Worm (Caenorhabditis elegans): Measurements from ENCODE around the gene F38B6.6.

The F38B6.6 gene

DNA sequence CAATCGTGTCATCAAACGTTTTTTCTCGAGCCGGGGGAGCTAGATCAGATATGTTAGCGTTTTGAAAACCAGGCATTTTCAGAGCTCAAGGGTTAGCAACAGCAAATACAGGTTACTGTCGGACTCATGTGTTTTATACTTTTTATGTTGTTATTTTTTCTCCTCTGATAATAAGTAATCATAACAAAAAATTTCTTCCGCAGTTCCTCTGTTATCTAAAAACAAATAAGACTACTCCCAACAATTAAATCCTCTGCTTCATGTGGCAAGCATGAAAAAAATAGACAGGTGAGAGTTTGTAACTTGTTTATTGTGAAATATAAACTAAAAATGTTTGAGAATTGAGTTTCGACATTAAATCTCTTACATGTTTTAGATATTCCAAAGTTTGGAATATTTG is 28.7 kb upstream of the F38B6.6 start, which contains the start of gene smf-2:
Gene smf-2, minus strand, starts transcription at position 101 of the 400 bp plus-strand sequence.
- no peak for TF ChIP-seq mdl-1 (tag; optimal IDR thresholded peaks at IDR 0.05)
- TF ChIP-seq duxl-1 (tag; optimal IDR thresholded peaks at IDR 0.05; ENCODE audit: poor library complexity) = no peak
- no peak for TF ChIP-seq nhr-111 (GFP tag; optimal IDR thresholded peaks at IDR 0.05)
- TF ChIP-seq cey-2 (tag; optimal IDR thresholded peaks at IDR 0.05; ENCODE audit: borderline replicate concordance, insufficient read depth) = no peak
- TF ChIP-seq nhr-41 (GFP tag; IDR thresholded peaks at IDR 0.05) = no peak
- TF ChIP-seq spr-3 (GFP tag; optimal IDR thresholded peaks at IDR 0.05) = no peak
- TF ChIP-seq daf-12 (tag; optimal IDR thresholded peaks at IDR 0.05) = no peak
- no peak for TF ChIP-seq lin-29 (GFP tag; IDR thresholded peaks at IDR 0.05)
- no peak for TF ChIP-seq lin-1 (GFP tag; IDR thresholded peaks at IDR 0.05)
- no peak for TF ChIP-seq R02D3.7 (tag; optimal IDR thresholded peaks at IDR 0.05)
- no peak for TF ChIP-seq unc-62 (GFP tag; optimal IDR thresholded peaks at IDR 0.05 in 1 of 2)
- no peak for TF ChIP-seq unc-62 (tag; optimal IDR thresholded peaks at IDR 0.05)
- TF ChIP-seq skn-1 (tag; optimal IDR thresholded peaks at IDR 0.05) = no peak
- TF ChIP-seq ceh-44 (GFP tag; IDR thresholded peaks at IDR 0.05) = no peak
- TF ChIP-seq zfp-2 (tag; optimal IDR thresholded peaks at IDR 0.05) = no peak
- no peak for TF ChIP-seq ZK546.5 (tag; optimal IDR thresholded peaks at IDR 0.05)

DNA sequence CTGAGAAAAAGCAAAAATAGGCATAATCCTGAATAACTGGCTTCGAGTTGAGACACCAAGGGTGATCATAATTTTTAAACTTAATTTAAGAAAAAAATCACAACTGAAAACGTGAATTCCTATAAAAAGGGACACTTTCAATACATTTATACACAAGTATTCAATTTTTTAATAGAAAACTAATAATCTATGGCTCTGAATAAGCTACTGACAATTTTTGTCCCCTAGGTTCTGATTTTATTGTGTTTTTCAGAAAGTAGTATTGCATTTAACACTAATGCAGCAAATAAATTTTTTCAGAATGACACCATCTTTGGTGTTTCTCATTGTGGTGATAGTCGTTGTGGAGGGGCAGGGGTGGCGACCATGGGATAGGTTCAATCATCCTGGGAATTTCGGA is 23.4 kb upstream of the F38B6.6 start, which contains the start of gene nas-11:
Gene nas-11, plus strand, starts transcription at position 301 of the 400 bp plus-strand sequence.
- peak; percentile 9 for TF ChIP-seq aha-1 (tag)
- no peak for TF ChIP-seq nhr-42 (GFP tag; IDR thresholded peaks at IDR 0.05)

DNA sequence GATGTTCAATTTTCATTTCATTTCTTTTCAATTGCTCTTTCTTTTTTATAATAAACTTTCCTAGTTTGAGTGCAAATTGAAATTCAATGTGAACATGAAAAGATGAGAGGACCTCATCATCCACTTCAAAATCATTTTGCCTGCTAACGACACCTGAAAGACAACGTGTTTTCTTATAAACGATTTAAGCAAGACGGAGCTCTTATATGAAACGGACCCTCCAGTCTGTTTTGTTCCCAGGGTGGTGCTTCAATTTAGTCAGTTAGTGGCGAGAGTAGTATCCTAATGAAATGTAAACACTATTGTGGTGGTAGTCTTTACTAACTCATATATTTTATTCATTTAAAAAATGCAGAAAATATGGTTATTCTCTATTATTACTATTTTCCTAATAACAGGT is 19.4 kb upstream of the F38B6.6 start, which contains the start of gene acr-3:
Gene acr-3, plus strand, starts transcription at position 301 of the 400 bp plus-strand sequence.
- TF ChIP-seq nhr-6 (tag; optimal IDR thresholded peaks at IDR 0.05) (no peak), nhr-41 (GFP tag; IDR thresholded peaks at IDR 0.05) (no peak), ztf-7 (tag; optimal IDR thresholded peaks at IDR 0.05) (no peak), hlh-11 (tag; optimal IDR thresholded peaks at IDR 0.05) (no peak), attf-4 (tag; optimal IDR thresholded peaks at IDR 0.05) (no peak), lin-15B (tag; optimal IDR thresholded peaks at IDR 0.05) (no peak), nhr-102 (tag; optimal IDR thresholded peaks at IDR 0.05) (no peak), zfp-2 (tag; optimal IDR thresholded peaks at IDR 0.05) (no peak), mep-1 (tag; optimal IDR thresholded peaks at IDR 0.05) (no peak), unc-62 (GFP tag; optimal IDR thresholded peaks at IDR 0.05 in 1 of 2) (no peak), unc-62 (tag; optimal IDR thresholded peaks at IDR 0.05) (no peak), nhr-48 (tag; optimal IDR thresholded peaks at IDR 0.05) (no peak), dmd-8 (GFP tag; IDR thresholded peaks at IDR 0.05) (no peak), ZK546.5 (tag; optimal IDR thresholded peaks at IDR 0.05) (no peak)

- no peak for TF ChIP-seq ceh-20 (GFP tag; IDR thresholded peaks at IDR 0.05)
- TF ChIP-seq lin-1 (GFP tag; IDR thresholded peaks at IDR 0.05) = no peak
- TF ChIP-seq unc-62 (GFP tag; optimal IDR thresholded peaks at IDR 0.05 in 1 of 2) = peak in 1 of 2 experiments; percentile 37
- no peak for TF ChIP-seq unc-62 (tag; optimal IDR thresholded peaks at IDR 0.05)
- TF ChIP-seq ces-1 (GFP tag; optimal IDR thresholded peaks at IDR 0.05) = peak; percentile 78
- TF ChIP-seq fkh-10 (GFP tag; optimal IDR thresholded peaks at IDR 0.05) = peak; percentile 94
- TF ChIP-seq ctbp-1 (GFP tag; IDR thresholded peaks at IDR 0.05) = peak; percentile 49; the same call in 1 of the 2 replicates
Observed at ce11 chrX:6705156-6705555, 15.3 kb upstream of the F38B6.6 start.

DNA sequence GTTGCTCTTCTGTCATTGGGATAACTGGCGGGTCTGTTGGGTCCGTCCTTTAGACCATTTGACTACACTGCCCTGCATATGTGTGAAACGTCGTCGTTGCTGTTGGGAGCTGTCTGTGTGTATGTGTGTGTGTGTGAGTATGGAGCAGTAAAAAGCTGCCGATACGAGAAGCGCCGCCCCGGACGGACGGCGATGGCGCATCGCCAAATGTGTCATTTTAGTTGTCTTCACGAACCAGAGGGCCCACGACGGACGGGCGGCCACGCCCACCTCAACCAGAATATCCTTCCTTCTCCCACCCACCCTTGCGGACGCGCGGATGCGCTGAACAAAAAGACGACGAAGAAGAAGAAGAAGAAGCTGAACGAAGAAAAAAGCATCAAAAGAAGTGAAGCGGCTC is 12.4 kb upstream of the F38B6.6 start, which contains the start of gene acr-2:
Gene acr-2, plus strand, starts transcription at position 301 of the 400 bp plus-strand sequence.
- TF ChIP-seq fkh-10 (GFP tag; optimal IDR thresholded peaks at IDR 0.05) (no peak), attf-4 (tag; optimal IDR thresholded peaks at IDR 0.05) (no peak), madf-5 (GFP tag; IDR thresholded peaks at IDR 0.05) (no peak), T26A8.4 (GFP tag; IDR thresholded peaks at IDR 0.05) (no peak), nhr-42 (GFP tag; IDR thresholded peaks at IDR 0.05) (no peak), egl-43 (GFP tag; IDR thresholded peaks at IDR 0.05) (no peak), spr-3 (GFP tag; optimal IDR thresholded peaks at IDR 0.05) (no peak), lim-7 (GFP tag; IDR thresholded peaks at IDR 0.05) (no peak), lir-3 (tag; optimal IDR thresholded peaks at IDR 0.05) (no peak), ctbp-1 (GFP tag; IDR thresholded peaks at IDR 0.05) (0 out of 2 replicates have a peak, but pooled peaks have one; percentile 30), F37D6.2 (tag; optimal IDR thresholded peaks at IDR 0.05) (no peak), unc-39 (tag; optimal IDR thresholded peaks at IDR 0.05) (no peak), madf-9 (GFP tag; conservative IDR thresholded peaks at IDR 0.05) (no peak), ceh-44 (GFP tag; IDR thresholded peaks at IDR 0.05) (peak; percentile 24; the same call in 1 of the 2 replicates), mdt-29 (GFP tag; IDR thresholded peaks at IDR 0.05) (no peak), cey-2 (tag; optimal IDR thresholded peaks at IDR 0.05; ENCODE audit: borderline replicate concordance, insufficient read depth) (no peak), dmd-6 (GFP tag; IDR thresholded peaks at IDR 0.05) (no peak), set-16 (GFP tag; IDR thresholded peaks at IDR 0.05) (no peak; the same call in 1 of the 2 replicates), lin-13 (GFP tag; optimal IDR thresholded peaks at IDR 0.05) (no peak), F49E8.2 (tag; optimal IDR thresholded peaks at IDR 0.05; ENCODE audit: borderline replicate concordance) (no peak)

Data from whole organism, L4 larva.